Worm (Caenorhabditis elegans): ENCODE data around the gene F41E7.2.

DNA sequence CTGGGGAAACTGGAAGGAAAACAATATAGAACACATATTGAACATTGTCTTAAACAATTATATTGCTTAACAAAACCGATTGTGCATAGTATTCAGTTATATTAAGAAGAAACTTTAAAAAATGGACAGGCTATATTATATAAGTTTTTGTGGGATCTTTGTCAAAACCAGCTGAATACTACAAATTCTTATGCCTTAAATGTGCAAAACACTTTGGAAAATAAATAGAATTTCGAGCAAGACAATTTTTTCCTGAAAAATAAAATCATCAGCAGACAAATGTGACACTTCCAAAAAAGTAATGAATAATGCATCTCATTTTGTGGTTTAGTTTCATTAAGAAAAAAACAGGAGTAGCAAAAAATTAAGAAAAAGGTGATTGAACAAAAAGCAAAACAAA lies 23.9 kb downstream of the F41E7.2 start:
- TF ChIP-seq lsy-2 (tag; optimal IDR thresholded peaks at IDR 0.05) (no peak), mdl-1 (tag; optimal IDR thresholded peaks at IDR 0.05) (no peak), ama-1 (optimal IDR thresholded peaks at IDR 0.05) (no peak), lin-13 (GFP tag; optimal IDR thresholded peaks at IDR 0.05) (no peak), ceh-16 (tag; optimal IDR thresholded peaks at IDR 0.05) (no peak), zag-1 (tag; optimal IDR thresholded peaks at IDR 0.05) (no peak), snpc-4 (tag; optimal IDR thresholded peaks at IDR 0.05) (no peak), nhr-12 (tag; optimal IDR thresholded peaks at IDR 0.05) (no peak), F13H6.1 (tag; optimal IDR thresholded peaks at IDR 0.05) (no peak), ceh-82 (tag; optimal IDR thresholded peaks at IDR 0.05) (no peak), aly-2 (tag; optimal IDR thresholded peaks at IDR 0.05) (no peak)

All from whole organism, L2 larva.